Fruit fly (Drosophila melanogaster) S2 (cell line): ENCODE data around the gene srl.

Experiments
- CG8478 ChIP-seq: fragments of >200 bp; optimal IDR thresholded peaks from 2 replicates; lab custom pipeline; 2018
- CTCF ChIP-seq, 2 experiments: fragments of >200 bp; optimal IDR thresholded peaks; 2 replicates each; lab custom pipeline; 2018

The srl gene

DNA sequence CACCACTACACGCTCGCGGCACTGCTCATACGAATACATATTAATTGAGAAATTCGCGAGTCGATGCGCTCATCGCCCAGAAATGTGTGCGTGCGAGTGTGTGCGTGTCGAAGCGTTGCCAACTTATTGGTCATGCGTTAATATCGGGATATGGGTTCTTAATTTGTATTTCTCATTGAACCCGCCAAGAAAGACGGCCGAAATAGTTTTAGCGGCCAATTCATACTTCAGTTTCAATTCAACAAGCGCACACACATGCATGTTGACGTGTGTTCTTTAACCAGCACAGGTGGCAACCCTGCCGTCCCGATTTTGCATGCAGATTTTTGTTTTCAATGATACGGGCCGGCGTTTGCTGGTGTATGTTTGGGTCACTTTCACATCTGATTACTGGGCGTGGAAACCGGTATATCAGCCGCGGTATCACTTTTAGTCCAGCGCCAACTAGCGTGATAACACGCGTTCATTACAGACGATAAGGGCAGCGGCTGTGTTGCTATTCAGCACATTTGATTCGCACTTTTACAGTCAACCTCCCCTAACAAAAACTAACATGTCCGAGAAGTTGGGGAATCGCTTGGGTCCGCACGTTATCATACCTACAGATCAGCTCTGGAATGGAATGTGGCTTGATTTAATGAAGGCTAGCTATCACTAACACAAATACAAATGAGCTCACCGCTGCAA lies 25.3 kb downstream of the srl start:
- no peak for TF ChIP-seq CG8478 (lab: Kevin White, UChicago)
- TF ChIP-seq CTCF (optimal IDR thresholded peaks at IDR 0.05; lab: Kevin White, UChicago): no peak

DNA sequence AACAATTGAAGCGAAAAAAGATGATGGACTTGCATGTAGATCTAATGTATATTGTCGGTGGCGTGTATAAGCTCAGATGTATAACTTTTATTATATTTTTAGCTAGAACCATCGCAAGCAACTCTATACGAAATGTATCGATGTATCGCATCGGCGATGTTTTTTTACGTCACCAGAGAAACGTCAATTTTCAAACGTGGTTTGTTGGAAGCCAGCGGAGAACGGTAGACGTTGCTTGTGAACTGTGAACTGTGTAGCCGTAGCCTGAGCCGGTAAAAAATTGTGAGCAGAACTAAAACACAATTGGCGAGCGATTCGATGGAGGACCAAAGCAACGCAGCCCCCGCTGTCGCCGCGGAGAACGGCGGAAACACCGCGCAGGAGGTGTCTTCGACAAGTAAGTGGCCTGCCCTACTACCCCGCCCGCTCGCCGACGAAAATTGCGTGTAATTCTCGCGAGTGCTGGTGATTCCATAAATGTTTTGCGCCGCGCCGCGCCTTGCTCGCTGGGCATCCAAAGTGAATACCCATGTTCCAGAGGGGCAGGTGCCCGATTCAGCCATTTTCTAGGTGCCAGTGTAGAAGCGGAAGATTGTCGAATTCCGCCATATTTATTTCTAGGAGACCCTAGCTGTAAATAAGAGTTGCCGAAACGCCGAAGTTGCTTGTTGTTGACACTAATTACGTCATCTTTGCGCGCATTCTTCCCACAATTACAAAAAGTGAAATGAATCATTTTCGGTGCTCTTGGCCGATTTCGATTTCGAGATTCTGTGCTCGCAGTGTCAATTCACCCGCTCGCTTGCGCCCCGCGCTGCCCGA lies 26.0 kb downstream of the srl start, which contains the start of gene lost:
TSS of gene lost (plus strand) at position 193 of the 822 bp plus-strand sequence.
- no peak for TF ChIP-seq CTCF (optimal IDR thresholded peaks at IDR 0.05; lab: Kevin White, UChicago)
- no peak for TF ChIP-seq CG8478 (lab: Kevin White, UChicago)

dm6 chr3R:4401977-4402589 lies 27.1 kb downstream of the srl start, which contains the start of gene CG9853:
TSS of gene CG9853 (minus strand) at chr3R:4402027.
- TF ChIP-seq CG8478 (lab: Kevin White, UChicago): no peak
- no peak for TF ChIP-seq CTCF (optimal IDR thresholded peaks at IDR 0.05; lab: Kevin White, UChicago)

- TF ChIP-seq CG8478 (lab: Kevin White, UChicago) (no peak), CTCF (optimal IDR thresholded peaks at IDR 0.05; lab: Kevin White, UChicago) (no peak)
Observed at dm6 chr3R:4400497-4400833, 28.7 kb downstream of the srl start, which contains the start of gene CG14647. TSS of gene CG14647 (plus strand) at chr3R:4400510.

DNA sequence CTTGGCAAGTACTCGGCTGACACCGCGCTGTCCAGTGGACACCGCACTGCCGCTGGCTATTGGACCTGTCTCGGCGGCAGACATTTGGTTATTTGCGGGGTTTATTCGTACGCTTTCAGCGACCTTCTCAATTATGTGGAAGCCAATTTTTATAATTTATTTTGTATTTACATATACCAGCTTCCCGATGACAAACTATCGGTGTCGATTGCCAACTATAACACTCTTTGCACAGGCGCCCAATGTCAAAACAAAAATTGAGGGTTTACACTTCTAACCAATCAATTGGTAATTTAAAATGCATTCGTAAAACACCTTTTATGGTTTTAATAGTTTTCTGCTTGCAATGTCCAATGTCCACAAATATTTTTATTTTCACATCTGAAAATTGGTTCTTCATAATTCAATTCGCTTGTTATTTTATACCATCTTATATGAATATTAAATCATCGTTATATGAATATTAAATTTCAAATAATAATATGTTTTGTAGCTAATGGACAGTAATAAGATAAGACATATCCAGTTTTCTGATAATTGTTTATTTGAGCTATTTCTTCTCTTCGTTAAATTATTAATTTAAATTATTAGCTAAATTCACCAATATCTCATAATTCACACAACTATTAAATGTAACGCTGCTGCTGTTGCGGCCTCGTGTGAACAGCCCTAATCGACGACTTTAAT lies 29.2 kb downstream of the srl start:
- TF ChIP-seq CG8478 (lab: Kevin White, UChicago) (no peak), CTCF (optimal IDR thresholded peaks at IDR 0.05; lab: Kevin White, UChicago) (no peak)

- peak; percentile 79 to 83 for TF ChIP-seq CTCF (optimal IDR thresholded peaks at IDR 0.05; lab: Kevin White, UChicago)
- no peak for TF ChIP-seq CG8478 (lab: Kevin White, UChicago)
Observed at dm6 chr3R:4397403-4398079, 31.6 kb downstream of the srl start, which contains the start of gene CG9855. TSS of gene CG9855 (minus strand) at chr3R:4397875.

- TF ChIP-seq CTCF (optimal IDR thresholded peaks at IDR 0.05; lab: Kevin White, UChicago) (no peak), CG8478 (lab: Kevin White, UChicago) (no peak)
Observed at dm6 chr3R:4394654-4395581, 34.2 kb downstream of the srl start.

DNA sequence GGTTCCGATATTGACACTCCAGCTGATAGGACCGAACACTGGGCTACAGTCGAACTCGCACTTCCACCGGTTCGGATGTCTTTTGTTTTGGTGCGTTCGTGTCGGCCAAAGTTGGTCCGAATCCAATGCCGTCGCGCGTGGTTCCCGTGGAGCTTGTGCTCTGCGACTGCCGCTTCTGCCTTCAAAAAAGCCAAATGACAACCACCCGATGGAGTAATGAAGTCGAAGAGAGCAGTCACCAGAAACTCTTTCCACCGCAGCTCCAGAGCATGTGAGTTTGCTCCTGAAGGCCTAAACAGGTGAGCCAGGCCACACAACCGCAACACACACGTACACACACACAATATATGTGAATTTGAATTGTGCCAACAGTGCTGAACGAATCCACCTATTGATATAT lies 35.0 kb downstream of the srl start, which contains the start of gene CG34112:
TSS of gene CG34112 (minus strand) at position 143 of the 400 bp plus-strand sequence.
- TF ChIP-seq CTCF (optimal IDR thresholded peaks at IDR 0.05; lab: Kevin White, UChicago) (no peak), CG8478 (lab: Kevin White, UChicago) (no peak)

DNA sequence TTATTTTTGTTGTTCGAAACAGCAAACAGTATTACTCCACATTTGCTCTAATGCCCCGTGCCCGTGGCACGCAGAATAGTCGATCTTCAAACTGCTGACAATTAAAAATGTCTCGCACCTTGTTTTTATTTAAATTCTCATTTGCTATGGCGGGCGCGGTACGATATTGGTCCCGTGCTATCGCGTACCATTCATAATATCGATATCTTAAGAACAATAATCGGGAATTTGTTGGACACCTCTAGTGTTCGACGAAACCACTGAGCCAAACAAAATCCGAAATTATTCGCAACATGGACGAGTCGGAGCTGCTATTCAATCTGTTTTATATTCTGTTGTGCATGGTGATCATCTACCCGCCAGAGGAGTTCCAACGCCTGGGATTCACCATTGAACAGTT lies 39.0 kb downstream of the srl start, which contains the start of gene CG14646:
TSS of gene CG14646 (plus strand) at position 234 of the 400 bp plus-strand sequence.
- TF ChIP-seq CG8478 (lab: Kevin White, UChicago) (no peak), CTCF (optimal IDR thresholded peaks at IDR 0.05; lab: Kevin White, UChicago) (no peak)

- TF ChIP-seq CTCF (optimal IDR thresholded peaks at IDR 0.05; lab: Kevin White, UChicago) (peak; percentile 62 to 65), CG8478 (lab: Kevin White, UChicago) (no peak)
Observed at dm6 chr3R:4387490-4387889, 41.6 kb downstream of the srl start, which contains the start of gene tub. TSS of gene tub (plus strand) at chr3R:4387742.

dm6 chr3R:4382165-4382564 lies 47.0 kb downstream of the srl start:
- no peak for TF ChIP-seq CTCF (optimal IDR thresholded peaks at IDR 0.05; lab: Kevin White, UChicago)
- no peak for TF ChIP-seq CG8478 (lab: Kevin White, UChicago)

DNA sequence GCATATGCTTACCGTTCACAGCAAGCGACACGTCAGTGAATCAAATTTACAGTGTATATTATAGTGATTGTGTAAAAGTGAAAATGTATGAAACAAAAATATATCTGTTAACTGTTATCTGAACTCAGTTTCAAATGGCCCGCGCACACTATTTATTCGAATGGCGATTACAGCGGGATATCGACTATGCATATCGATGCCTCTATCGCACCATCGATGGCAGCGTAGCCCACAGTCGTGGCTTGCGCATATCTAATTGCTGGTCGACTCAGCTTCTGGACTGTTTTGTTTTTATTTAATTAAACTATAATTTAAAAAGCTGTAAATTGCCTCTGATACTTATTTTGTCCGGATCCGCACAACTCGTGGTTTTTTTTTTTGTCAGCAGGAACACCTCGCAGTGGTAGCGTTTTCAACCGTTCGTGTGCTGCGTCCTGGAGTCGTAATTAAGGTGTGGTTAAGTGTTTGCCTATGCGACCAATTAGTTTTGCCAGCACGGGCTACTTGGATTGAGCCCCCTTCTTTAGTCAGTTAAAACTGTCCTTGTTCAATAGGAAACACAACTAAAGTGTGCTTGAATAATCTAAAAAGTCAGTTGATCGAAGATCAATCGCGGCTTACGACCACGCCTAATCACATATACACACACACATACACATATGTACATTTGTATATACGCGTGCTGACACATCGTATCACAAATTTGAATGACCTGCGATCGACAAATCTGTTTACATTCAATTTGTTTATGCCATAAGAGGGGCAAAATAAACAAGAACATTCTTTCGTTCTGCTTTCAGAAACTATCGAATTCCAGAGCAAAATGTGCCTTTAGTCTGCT lies 47.8 kb downstream of the srl start, which contains the start of gene Cont:
TSS of gene Cont (plus strand) at position 228 of the 841 bp plus-strand sequence.
- TF ChIP-seq CTCF (optimal IDR thresholded peaks at IDR 0.05; lab: Kevin White, UChicago) (no peak), CG8478 (lab: Kevin White, UChicago) (no peak)
